Fruit fly (Drosophila melanogaster) Kc167 (cell line): ENCODE results near the gene Cad87A.

Experiments
- Myc ChIP-seq: fragments of >200 bp; optimal IDR thresholded peaks from 2 replicates; lab custom pipeline; 2017; ENCODE audit warnings: missing external identifiers
- Sin3A ChIP-seq: fragments of >200 bp; optimal IDR thresholded peaks from 2 replicates; lab custom pipeline; 2018; ENCODE audit warnings: missing external identifiers
- h ChIP-seq: fragments of >200 bp; optimal IDR thresholded peaks from 3 replicates; lab custom pipeline; 2018; ENCODE audit warnings: missing external identifiers
- insv ChIP-seq: fragments of >200 bp; optimal IDR thresholded peaks from 3 replicates; lab custom pipeline; 2018; ENCODE audit warnings: missing external identifiers
- psq ChIP-seq: fragments of >200 bp; optimal IDR thresholded peaks from 2 replicates; lab custom pipeline; 2017; ENCODE audit warnings: missing external identifiers
- ttk ChIP-seq: sonication (Bioruptor generic); optimal IDR thresholded peaks from 2 replicates; lab custom pipeline; 2017; ENCODE audit warnings: missing external identifiers

Gene Cad87A

dm6 chr3R:11948903-11949358 is at the start of gene Cad87A:
Cad87A (minus strand) TSS chr3R:11949129.
- TF ChIP-seq ttk (no peak), Sin3A (lab: Kevin White, UChicago) (no peak), insv (lab: Kevin White, UChicago) (no peak)

DNA sequence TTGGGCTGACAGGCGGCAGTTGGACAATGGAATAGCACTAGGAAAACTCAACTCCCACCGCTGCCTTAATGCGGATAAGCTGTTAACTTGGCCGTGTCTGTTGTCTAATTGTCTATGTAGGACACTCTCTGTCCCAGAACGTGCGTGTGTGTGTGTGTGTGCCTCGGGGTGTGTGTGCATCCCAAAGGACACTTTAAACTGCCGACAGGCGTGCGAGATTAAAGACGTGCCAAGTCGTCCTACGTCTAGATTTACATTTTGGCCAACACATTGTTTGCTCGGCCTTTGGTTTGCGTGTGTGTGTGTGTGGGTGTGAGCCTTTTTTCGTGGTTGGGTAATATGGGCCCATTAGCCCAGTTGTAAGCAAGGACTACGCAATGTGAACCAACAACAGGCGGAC is 49.2 kb upstream of the Cad87A start:
- TF ChIP-seq Myc (no peak), insv (lab: Kevin White, UChicago) (no peak), ttk (no peak), Sin3A (lab: Kevin White, UChicago) (no peak), h (lab: Kevin White, UChicago) (no peak), psq (no peak)

- TF ChIP-seq insv (lab: Kevin White, UChicago) (no peak), psq (no peak), ttk (no peak), Myc (no peak), h (lab: Kevin White, UChicago) (no peak), Sin3A (lab: Kevin White, UChicago) (no peak)
Measured at dm6 chr3R:11992934-11993670, 44.2 kb upstream of the Cad87A start, which contains the start of gene mfas. mfas (minus strand) TSS chr3R:11993315.

DNA sequence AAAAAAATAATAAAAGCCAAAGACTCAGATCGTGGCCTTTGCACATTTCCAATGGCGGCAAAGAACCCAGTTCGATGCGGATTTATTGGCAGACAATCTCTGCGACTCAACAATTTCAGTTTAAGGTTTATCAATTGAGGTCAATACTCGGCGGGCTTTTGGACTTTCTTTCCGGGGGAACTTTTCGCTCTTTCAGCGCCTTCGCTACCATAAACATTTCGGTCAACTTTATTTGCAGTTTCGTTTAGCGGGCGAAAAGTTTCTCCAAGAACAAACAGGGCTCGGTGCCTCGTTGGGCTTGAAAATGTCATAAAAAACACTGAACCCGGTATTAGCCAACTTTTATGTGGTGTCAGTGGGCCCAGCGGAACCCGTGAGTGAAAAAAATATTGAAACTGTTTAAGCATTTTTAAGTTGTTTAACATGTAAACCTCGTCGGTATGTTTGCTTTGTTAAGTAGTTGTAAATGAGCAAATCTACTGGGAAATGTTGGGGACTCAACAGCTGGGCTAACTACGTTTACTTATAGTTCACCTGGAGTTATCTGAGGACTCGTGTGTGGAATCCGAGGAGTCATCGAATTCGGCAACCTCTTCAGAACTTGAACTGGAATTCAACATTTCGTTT is 42.7 kb upstream of the Cad87A start:
- no peak for TF ChIP-seq ttk
- TF ChIP-seq insv (lab: Kevin White, UChicago): no peak
- no peak for TF ChIP-seq h (lab: Kevin White, UChicago)
- no peak for TF ChIP-seq Sin3A (lab: Kevin White, UChicago)
- no peak for TF ChIP-seq psq
- TF ChIP-seq Myc: no peak

dm6 chr3R:11989996-11990395 is 41.1 kb upstream of the Cad87A start:
- TF ChIP-seq h (lab: Kevin White, UChicago) (no peak), ttk (no peak), psq (no peak), insv (lab: Kevin White, UChicago) (no peak), Myc (no peak), Sin3A (lab: Kevin White, UChicago) (no peak)

DNA sequence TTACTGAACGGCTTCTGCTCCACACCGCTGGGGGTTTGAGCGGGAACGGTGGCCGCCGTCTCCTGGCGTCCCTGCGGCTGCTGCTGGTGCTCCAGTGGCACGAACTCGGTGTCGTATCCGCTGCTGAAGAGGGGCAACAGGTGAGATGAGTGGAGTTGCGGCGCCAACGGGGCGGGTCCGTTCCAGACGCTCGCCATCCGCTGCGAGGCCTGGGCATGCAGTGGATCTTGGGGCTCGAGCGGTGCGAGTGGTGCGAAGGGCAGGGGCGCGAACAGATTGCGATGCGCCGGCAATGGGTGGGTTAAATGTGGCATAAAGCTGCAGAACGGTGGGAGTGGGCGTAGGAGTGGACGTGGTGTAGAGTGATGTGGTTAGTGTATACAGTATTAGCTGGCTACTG is 40.3 kb upstream of the Cad87A start:
- TF ChIP-seq Myc (no peak), Sin3A (lab: Kevin White, UChicago) (no peak), h (lab: Kevin White, UChicago) (no peak), ttk (no peak), psq (no peak), insv (lab: Kevin White, UChicago) (no peak)

DNA sequence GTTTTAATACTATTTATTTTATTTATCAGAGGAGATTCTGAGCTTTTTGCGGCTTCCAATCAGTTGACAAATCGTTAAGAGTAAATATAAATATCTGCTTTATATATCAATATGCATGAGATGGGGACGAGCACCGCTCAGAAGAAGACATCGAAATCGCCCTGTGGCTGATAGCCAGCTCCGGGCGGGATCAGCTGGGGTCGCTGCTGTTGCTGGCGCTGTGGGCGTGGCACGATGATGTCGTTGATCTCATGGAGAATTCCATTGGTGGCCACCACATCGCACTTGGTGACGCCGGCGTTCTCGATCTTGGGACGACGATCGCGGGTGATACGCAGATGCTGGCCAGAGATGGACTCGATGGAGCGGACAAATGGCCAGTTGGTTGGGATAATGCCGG is 35.9 kb upstream of the Cad87A start:
- TF ChIP-seq h (lab: Kevin White, UChicago): no peak
- no peak for TF ChIP-seq insv (lab: Kevin White, UChicago)
- no peak for TF ChIP-seq ttk

DNA sequence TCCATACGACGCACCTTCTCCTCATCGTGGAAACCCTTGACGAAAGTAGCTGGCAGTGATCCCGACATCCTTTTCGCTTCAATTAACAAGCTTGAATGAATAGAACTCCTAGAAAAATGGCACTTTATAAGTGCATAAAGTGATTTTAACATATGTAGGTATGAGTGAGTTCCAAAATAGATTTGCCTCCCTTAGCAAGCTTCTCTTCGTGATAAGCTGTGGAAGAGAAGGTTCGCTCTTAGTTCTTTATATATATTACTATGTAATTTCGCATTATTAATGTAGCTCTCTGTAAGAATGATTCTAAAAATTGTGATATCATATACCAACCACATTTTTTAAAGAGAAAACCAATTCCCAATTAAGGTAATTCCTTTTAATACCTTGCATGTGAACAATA is 35.5 kb upstream of the Cad87A start, which contains the start of gene CG3397:
Gene CG3397, minus strand, starts transcription at position 101 of the 400 bp plus-strand sequence.
- no peak for TF ChIP-seq Myc
- no peak for TF ChIP-seq h (lab: Kevin White, UChicago)
- TF ChIP-seq ttk: no peak
- TF ChIP-seq insv (lab: Kevin White, UChicago): no peak
- TF ChIP-seq Sin3A (lab: Kevin White, UChicago): no peak
- no peak for TF ChIP-seq psq

dm6 chr3R:11982547-11982946 is 33.6 kb upstream of the Cad87A start:
- TF ChIP-seq Myc (no peak), Sin3A (lab: Kevin White, UChicago) (no peak), insv (lab: Kevin White, UChicago) (no peak), psq (no peak), ttk (no peak), h (lab: Kevin White, UChicago) (no peak)

DNA sequence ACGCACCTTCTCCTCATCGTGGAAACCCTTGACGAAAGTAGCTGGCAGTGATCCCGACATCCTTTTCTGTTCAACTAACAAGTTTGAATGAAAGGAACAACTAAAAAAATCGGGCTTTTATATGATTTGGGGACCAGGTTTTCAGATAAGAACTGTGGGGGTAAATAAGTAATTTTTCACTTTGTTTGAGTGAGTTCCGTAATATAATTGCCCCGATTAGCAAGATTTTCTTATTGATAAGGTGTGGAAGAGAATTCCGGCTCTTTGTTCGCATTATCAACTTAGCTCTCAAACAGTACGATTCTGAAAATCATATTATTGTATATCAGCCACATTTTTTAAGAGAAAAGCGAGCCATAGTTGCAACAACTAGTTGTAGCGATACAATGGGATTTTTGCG is 33.0 kb upstream of the Cad87A start, which contains the start of gene CG12224:
Gene CG12224, minus strand, starts transcription at position 101 of the 400 bp plus-strand sequence.
- TF ChIP-seq Myc (no peak), ttk (no peak), insv (lab: Kevin White, UChicago) (no peak), Sin3A (lab: Kevin White, UChicago) (no peak)

dm6 chr3R:11979879-11980571 is 31.1 kb upstream of the Cad87A start, which contains the start of gene CG18547:
CG18547 (minus strand) TSS chr3R:11980390.
- TF ChIP-seq psq: no peak
- no peak for TF ChIP-seq Sin3A (lab: Kevin White, UChicago)
- TF ChIP-seq insv (lab: Kevin White, UChicago): no peak
- TF ChIP-seq Myc: no peak
- no peak for TF ChIP-seq h (lab: Kevin White, UChicago)
- TF ChIP-seq ttk: no peak

DNA sequence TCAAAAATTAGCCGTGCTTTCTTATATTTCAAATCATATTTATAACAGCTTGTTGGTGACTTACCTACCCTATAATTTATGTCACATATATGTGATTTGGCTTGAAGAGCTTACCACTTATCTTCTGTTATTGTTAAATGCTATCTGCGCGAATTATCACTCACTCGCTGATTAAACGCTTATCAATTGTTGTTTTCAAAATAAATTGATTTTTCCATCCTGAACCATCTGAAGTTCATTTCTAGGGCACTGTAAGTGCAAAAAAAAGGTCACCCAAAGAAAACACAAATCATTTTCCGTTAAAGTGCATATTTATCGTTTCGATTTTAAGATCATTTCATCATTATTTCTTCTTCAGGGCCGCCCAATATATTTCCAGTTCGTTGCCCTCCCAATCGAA is 29.3 kb upstream of the Cad87A start:
- TF ChIP-seq h (lab: Kevin White, UChicago): no peak
- no peak for TF ChIP-seq psq
- TF ChIP-seq Myc: no peak
- TF ChIP-seq Sin3A (lab: Kevin White, UChicago): no peak
- no peak for TF ChIP-seq insv (lab: Kevin White, UChicago)
- no peak for TF ChIP-seq ttk
